Fruit fly (Drosophila melanogaster) whole organism, wandering third instar larva: Measurements from ENCODE around the gene CG31347.

ENCODE experiments used
- Abd-B ChIP-seq: fragments of >200 bp; optimal IDR thresholded peaks from 2 replicates; lab custom pipeline; 2017; ENCODE audit warnings: missing biosample characterization, missing genetic modification characterization
- CG32264 ChIP-seq: fragments of 200-800 bp; sonication (Bioruptor generic); optimal IDR thresholded peaks from 2 replicates; lab custom pipeline; 2016; ENCODE audit warnings: missing biosample characterization, missing genetic modification characterization
- Jra ChIP-seq: sonication (Bioruptor generic); optimal IDR thresholded peaks from 2 replicates; lab custom pipeline; 2016; ENCODE audit warnings: missing biosample characterization, missing genetic modification characterization
- Sp1 ChIP-seq: fragments of 200-800 bp; sonication (Bioruptor generic); optimal IDR thresholded peaks from 3 replicates; lab custom pipeline; 2019; ENCODE audit warnings: missing biosample characterization, mild to moderate bottlenecking, missing genetic modification characterization, moderate library complexity
- dl ChIP-seq, 2 experiments: fragments of 175-275, 200-275 bp in 1 of 2; fragments of 200-275 bp in 1 of 2; sonication (Bioruptor generic); optimal IDR thresholded peaks; lab custom pipeline; 2018; ENCODE audit warnings: mild to moderate bottlenecking in 2 of 2, missing biosample characterization in 2 of 2, missing genetic modification characterization in 2 of 2, moderate library complexity in 2 of 2; ENCODE audit not compliant: partially characterized antibody in 2 of 2, insufficient read depth in 1 of 2
- h ChIP-seq: fragments of 200-800 bp; sonication (Bioruptor generic); optimal IDR thresholded peaks from 3 replicates; lab custom pipeline; 2016; ENCODE audit warnings: missing biosample characterization, mild to moderate bottlenecking, missing genetic modification characterization
- pan ChIP-seq: fragments of >200 bp; optimal IDR thresholded peaks from 2 replicates; lab custom pipeline; 2017
- psq ChIP-seq: fragments of 200-800 bp; sonication (Bioruptor generic); optimal IDR thresholded peaks from 3 replicates; lab custom pipeline; 2017; ENCODE audit warnings: missing biosample characterization, mild to moderate bottlenecking, missing genetic modification characterization, moderate library complexity
- sage ChIP-seq: fragments of 200-800 bp; sonication (Bioruptor generic); optimal IDR thresholded peaks from 2 replicates; lab custom pipeline; 2016; ENCODE audit warnings: missing biosample characterization, mild to moderate bottlenecking, missing genetic modification characterization
- usp ChIP-seq: fragments of >200 bp; optimal IDR thresholded peaks from 2 replicates; lab custom pipeline; 2017; ENCODE audit warnings: missing biosample characterization, missing genetic modification characterization
- woc ChIP-seq: sonication (Bioruptor generic); optimal IDR thresholded peaks from 2 replicates; lab custom pipeline; 2016; ENCODE audit warnings: missing biosample characterization, mild to moderate bottlenecking, missing genetic modification characterization

DNA sequence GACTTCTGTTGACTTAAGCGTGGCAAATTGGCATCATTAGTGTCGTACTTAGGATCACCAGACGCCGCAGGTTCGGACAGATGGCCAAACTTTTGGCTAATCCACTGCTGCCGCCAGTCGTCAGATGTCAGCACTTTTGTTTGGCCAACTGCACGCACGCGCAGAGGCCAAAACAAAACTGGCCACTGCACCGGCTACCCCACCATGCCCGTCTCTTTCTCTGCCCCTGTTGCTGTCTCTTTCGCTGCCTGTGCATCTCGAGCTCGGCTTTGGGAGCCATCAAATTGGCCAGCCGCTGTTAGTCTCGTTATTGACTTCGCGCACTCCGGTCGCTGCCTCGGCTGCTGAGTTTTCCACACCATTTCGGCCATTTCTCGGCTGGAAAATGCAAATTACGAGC is 29.9 kb downstream of the CG31347 start, which contains the start of gene CG14395:
- TF ChIP-seq usp (GFP tag; lab: Kevin White, UChicago) (no peak), Abd-B (GFP tag; lab: Kevin White, UChicago) (no peak), Sp1 (GFP tag; lab: Kevin White, UChicago) (no peak), h (no peak), Jra (GFP tag; lab: Kevin White, UChicago) (no peak), pan (lab: Kevin White, UChicago) (no peak), CG32264 (GFP tag; lab: Kevin White, UChicago) (no peak), woc (GFP tag; lab: Kevin White, UChicago) (no peak), dl (GFP tag; optimal IDR thresholded peaks at IDR 0.05; lab: Kevin White, UChicago; ENCODE audit: insufficient read depth in 1 of 2, partially characterized antibody in 2 of 2) (no peak), sage (GFP tag; lab: Kevin White, UChicago) (no peak), psq (GFP tag; lab: Kevin White, UChicago) (no peak)
